Worm (Caenorhabditis elegans) whole organism, young adult: ENCODE results near the gene Y54G2A.7.

Source experiments
- B0019.2 ChIP-seq: fragments of 200-800 bp; sonication (Bioruptor generic); conservative IDR thresholded peaks from 2 replicates; pipeline ENCODE4 v1.3.6; 2022; ENCODE audit warnings: missing genetic modification reagents, missing genetic modification characterization, missing compliant biosample characterization
- B0336.3 ChIP-seq: fragments of 200-800 bp; sonication (Bioruptor generic); IDR thresholded peaks from 2 replicates; pipeline ENCODE4 v1.3.6; 2022; ENCODE audit warnings: missing genetic modification characterization, missing compliant biosample characterization
- C17E4.6 ChIP-seq: fragments of 200-800 bp; sonication (Bioruptor generic); IDR thresholded peaks from 2 replicates; pipeline ENCODE4 v1.3.6; 2022; ENCODE audit warnings: missing genetic modification reagents, missing genetic modification characterization, missing compliant biosample characterization
- D2030.7 ChIP-seq: fragments of 200-800 bp; sonication (Bioruptor generic); IDR thresholded peaks from 2 replicates; pipeline ENCODE4 v1.3.6; 2022; ENCODE audit warnings: missing genetic modification reagents, missing genetic modification characterization, missing compliant biosample characterization
- F33H1.4 ChIP-seq: fragments of 200-800 bp; sonication (Bioruptor generic); IDR thresholded peaks from 2 replicates; pipeline ENCODE4 v1.3.6; 2022; ENCODE audit warnings: missing genetic modification reagents, missing genetic modification characterization, missing compliant biosample characterization
- F37B4.10 ChIP-seq: fragments of 200-800 bp; sonication (Bioruptor generic); IDR thresholded peaks from 2 replicates; pipeline ENCODE4 v1.3.6; 2022; ENCODE audit warnings: missing genetic modification characterization, missing compliant biosample characterization
- F39B2.1 ChIP-seq: fragments of 200-800 bp; sonication (Bioruptor generic); IDR thresholded peaks from 2 replicates; pipeline ENCODE4 v1.3.6; 2022; ENCODE audit warnings: missing genetic modification reagents, missing genetic modification characterization, missing compliant biosample characterization
- F49E8.2 ChIP-seq: sonication (generic microtip); optimal IDR thresholded peaks from 3 replicates; lab custom pipeline; 2017; ENCODE audit warnings: missing genetic modification characterization, mild to moderate bottlenecking, missing compliant biosample characterization, antibody characterized with exemption, moderate library complexity; ENCODE audit not compliant: insufficient read depth
- F52B5.7 ChIP-seq: sonication (generic microtip); optimal IDR thresholded peaks from 2 replicates; lab custom pipeline; 2016; ENCODE audit warnings: mild to moderate bottlenecking, missing genetic modification characterization, missing compliant biosample characterization
- K11D2.4 ChIP-seq: fragments of 200-800 bp; sonication (Bioruptor generic); IDR thresholded peaks from 2 replicates; pipeline ENCODE4 v1.3.6; 2022; ENCODE audit warnings: missing genetic modification reagents, missing genetic modification characterization, missing compliant biosample characterization
- Y67H2A.10 ChIP-seq: fragments of 200-800 bp; sonication (Bioruptor generic); conservative IDR thresholded peaks from 2 replicates; pipeline ENCODE4 v1.3.6; 2022; ENCODE audit warnings: missing genetic modification reagents, missing genetic modification characterization, missing compliant biosample characterization
- Y95B8A.8 ChIP-seq: fragments of 200-800 bp; sonication (Bioruptor generic); IDR thresholded peaks from 2 replicates; pipeline ENCODE4 v1.3.6; 2022; ENCODE audit warnings: missing genetic modification reagents, missing genetic modification characterization, missing compliant biosample characterization
- ZK185.1 ChIP-seq: sonication (generic microtip); optimal IDR thresholded peaks from 2 replicates; lab custom pipeline; 2016; ENCODE audit warnings: mild to moderate bottlenecking, missing genetic modification characterization, missing compliant biosample characterization; ENCODE audit not compliant: poor library complexity, severe bottlenecking
- ama-1 ChIP-seq, 3 experiments: fragments of 150-350 bp in 1 of 3; sonication (generic microtip) in 2 of 3; optimal IDR thresholded peaks; 2 replicates each; lab custom pipeline; 2014 to 2018; ENCODE audit warnings: missing biosample characterization in 2 of 3, missing genetic modification characterization in 2 of 3, missing genetic modification reagents in 2 of 3
- aptf-3 ChIP-seq: fragments of 200-800 bp; sonication (Bioruptor generic); IDR thresholded peaks from 2 replicates; pipeline ENCODE4 v1.3.6; 2022; ENCODE audit warnings: missing genetic modification characterization, missing compliant biosample characterization
- dox-1 ChIP-seq: fragments of 200-800 bp; sonication (Bioruptor generic); IDR thresholded peaks from 2 replicates; pipeline ENCODE4 v1.3.6; 2022; ENCODE audit warnings: missing genetic modification reagents, missing genetic modification characterization, missing compliant biosample characterization
- efl-1 ChIP-seq: fragments of 150-350 bp; optimal IDR thresholded peaks from 2 replicates; lab custom pipeline; 2014; ENCODE audit warnings: missing biosample characterization, missing genetic modification reagents, missing genetic modification characterization
- egl-44 ChIP-seq: fragments of 200-800 bp; sonication (Bioruptor generic); IDR thresholded peaks from 2 replicates; pipeline ENCODE4 v1.3.6; 2022; ENCODE audit warnings: missing genetic modification reagents, missing genetic modification characterization, missing compliant biosample characterization
- egrh-3 ChIP-seq: fragments of 200-800 bp; sonication (Bioruptor generic); IDR thresholded peaks from 2 replicates; pipeline ENCODE4 v1.3.6; 2022; ENCODE audit warnings: missing genetic modification reagents, missing genetic modification characterization, missing compliant biosample characterization
- ekl-4 ChIP-seq: fragments of 200-800 bp; sonication (Bioruptor generic); IDR thresholded peaks from 2 replicates; pipeline ENCODE4 v1.3.6; 2022; ENCODE audit warnings: missing genetic modification reagents, missing genetic modification characterization, missing compliant biosample characterization
- ets-4 ChIP-seq: fragments of 200-800 bp; sonication (Bioruptor generic); optimal IDR thresholded peaks from 2 replicates; lab custom pipeline; 2018; ENCODE audit warnings: mild to moderate bottlenecking, missing genetic modification characterization, missing compliant biosample characterization
- him-1 ChIP-seq: sonication (generic microtip); optimal IDR thresholded peaks from 2 replicates; lab custom pipeline; 2016; ENCODE audit warnings: missing genotype, missing genetic modification reagents, missing genetic modification characterization, missing compliant biosample characterization
- hlh-26 ChIP-seq: fragments of 200-800 bp; sonication (Bioruptor generic); conservative IDR thresholded peaks from 2 replicates; pipeline ENCODE4 v1.3.6; 2022; ENCODE audit warnings: missing genetic modification reagents, missing genetic modification characterization, missing compliant biosample characterization
- hmg-20 ChIP-seq: fragments of 200-800 bp; sonication (Bioruptor generic); IDR thresholded peaks from 2 replicates; pipeline ENCODE4 v1.3.6; 2022; ENCODE audit warnings: missing genetic modification reagents, missing genetic modification characterization, missing compliant biosample characterization
- lir-1 ChIP-seq: fragments of 200-800 bp; sonication (Bioruptor generic); conservative IDR thresholded peaks from 2 replicates; pipeline ENCODE4 v1.3.6; 2022; ENCODE audit warnings: missing genetic modification reagents, missing genetic modification characterization, missing compliant biosample characterization
- mxl-1 ChIP-seq: sonication (generic microtip); optimal IDR thresholded peaks from 2 replicates; lab custom pipeline; 2016; ENCODE audit warnings: missing genetic modification characterization, missing compliant biosample characterization
- nfya-2 ChIP-seq: fragments of 200-800 bp; sonication (Bioruptor generic); IDR thresholded peaks from 2 replicates; pipeline ENCODE4 v1.3.6; 2022; ENCODE audit warnings: missing genetic modification reagents, missing genetic modification characterization, missing compliant biosample characterization
- nhr-179 ChIP-seq: sonication (generic microtip); optimal IDR thresholded peaks from 2 replicates; lab custom pipeline; 2016; ENCODE audit warnings: mild to moderate bottlenecking, missing genetic modification characterization, missing compliant biosample characterization
- nhr-80 ChIP-seq: sonication (generic microtip); optimal IDR thresholded peaks from 2 replicates; lab custom pipeline; 2016; ENCODE audit warnings: missing genetic modification characterization, missing compliant biosample characterization
- rec-8 ChIP-seq, 2 experiments: sonication (generic microtip); optimal IDR thresholded peaks; 2 replicates each; lab custom pipeline; 2016; ENCODE audit warnings: mild to moderate bottlenecking in 2 of 2, missing genetic modification characterization in 2 of 2, missing genetic modification reagents in 2 of 2, missing genotype in 2 of 2, missing biosample characterization in 1 of 2, missing compliant biosample characterization in 1 of 2, moderate library complexity in 1 of 2
- repo-1 ChIP-seq: sonication (generic microtip); optimal IDR thresholded peaks from 2 replicates; lab custom pipeline; 2017; ENCODE audit warnings: mild to moderate bottlenecking, missing genetic modification characterization, missing compliant biosample characterization
- rpc-1 ChIP-seq, 2 experiments: fragments of 150-350 bp in 1 of 2; sonication (generic microtip) in 1 of 2; optimal IDR thresholded peaks; 2 replicates each; lab custom pipeline; 2014 to 2018; ENCODE audit warnings: missing biosample characterization in 1 of 2, missing genetic modification characterization in 1 of 2, missing genetic modification reagents in 1 of 2, missing genotype in 1 of 2
- sea-2 ChIP-seq: fragments of 200-800 bp; sonication (Bioruptor generic); IDR thresholded peaks from 2 replicates; pipeline ENCODE4 v1.3.6; 2022; ENCODE audit warnings: missing genetic modification characterization, missing compliant biosample characterization
- snpc-3.4 ChIP-seq: sonication (generic microtip); optimal IDR thresholded peaks from 2 replicates; lab custom pipeline; 2017; ENCODE audit warnings: missing genetic modification characterization, mild to moderate bottlenecking, missing compliant biosample characterization, antibody characterized with exemption, moderate library complexity, missing genotype, missing genetic modification reagents
- snpc-4 ChIP-seq, 5 experiments: fragments of 150-350 bp in 1 of 5; sonication (generic microtip) in 4 of 5; optimal IDR thresholded peaks; 2 replicates each; lab custom pipeline; 2014 to 2018; ENCODE audit warnings: missing genetic modification characterization in 5 of 5, missing biosample characterization in 3 of 5, antibody characterized with exemption in 2 of 5, mild to moderate bottlenecking in 2 of 5, missing compliant biosample characterization in 2 of 5, missing genotype in 2 of 5, moderate library complexity in 2 of 5, missing genetic modification reagents in 1 of 5
- sptf-2 ChIP-seq: fragments of 200-800 bp; sonication (Bioruptor generic); optimal IDR thresholded peaks from 2 replicates; lab custom pipeline; 2018; ENCODE audit warnings: mild to moderate bottlenecking, missing genetic modification characterization, missing compliant biosample characterization
- tlf-1 ChIP-seq: fragments of 200-800 bp; sonication (Bioruptor generic); optimal IDR thresholded peaks from 2 replicates; lab custom pipeline; 2018; ENCODE audit warnings: mild to moderate bottlenecking, missing genetic modification characterization, missing compliant biosample characterization
- xnd-1 ChIP-seq: sonication (generic microtip); optimal IDR thresholded peaks from 2 replicates; lab custom pipeline; 2016; ENCODE audit warnings: missing genotype, missing genetic modification reagents, missing genetic modification characterization, missing compliant biosample characterization
- ztf-25 ChIP-seq: fragments of 200-800 bp; sonication (Bioruptor generic); IDR thresholded peaks from 2 replicates; pipeline ENCODE4 v1.3.6; 2022; ENCODE audit warnings: missing genetic modification reagents, missing genetic modification characterization, missing compliant biosample characterization
- ztf-26 ChIP-seq: sonication (generic microtip); optimal IDR thresholded peaks from 2 replicates; lab custom pipeline; 2017; ENCODE audit warnings: missing genetic modification characterization, missing compliant biosample characterization
- ztf-3 ChIP-seq: fragments of 200-800 bp; sonication (Bioruptor generic); optimal IDR thresholded peaks from 2 replicates; lab custom pipeline; 2018; ENCODE audit warnings: mild to moderate bottlenecking, missing genetic modification characterization, missing compliant biosample characterization
- ztf-6 ChIP-seq: fragments of 200-800 bp; sonication (Bioruptor generic); IDR thresholded peaks from 2 replicates; pipeline ENCODE4 v1.3.6; 2022; ENCODE audit warnings: missing genetic modification reagents, missing genetic modification characterization, missing compliant biosample characterization

The Y54G2A.7 gene

ce11 chrIV:2802193-2802592 lies 36.2 kb upstream of the Y54G2A.7 start (continued):
- TF ChIP-seq F33H1.4 (GFP tag; lab: Robert Waterston, UW): no peak
- no peak for TF ChIP-seq aptf-3 (GFP tag; lab: Robert Waterston, UW)
- peak; percentile 1 for TF ChIP-seq nhr-80 (tag; lab: Kevin White, UChicago)
- TF ChIP-seq ets-4 (GFP tag; lab: Kevin White, UChicago): no peak
- TF ChIP-seq B0336.3 (GFP tag; lab: Robert Waterston, UW): no peak
- no peak for TF ChIP-seq xnd-1
- TF ChIP-seq ztf-6: 0 out of 2 replicates have a peak, but pooled peaks have one; percentile 31
- TF ChIP-seq snpc-4 (GFP tag; optimal IDR thresholded peaks at IDR 0.05; lab: Kevin White, UChicago): peak; percentile 41
- TF ChIP-seq snpc-4 (tag; optimal IDR thresholded peaks at IDR 0.05; lab: Kevin White, UChicago): peak in 1 of 4 experiments; percentile 39
- peak; percentile 62 for TF ChIP-seq F52B5.7 (tag; lab: Kevin White, UChicago)

- no peak for TF ChIP-seq snpc-3.4
- no peak for TF ChIP-seq sea-2 (GFP tag; lab: Robert Waterston, UW)
- no peak for TF ChIP-seq ztf-3 (GFP tag; lab: Kevin White, UChicago)
- TF ChIP-seq nfya-2 (GFP tag; lab: Robert Waterston, UW): no peak
- no peak for TF ChIP-seq hlh-26 (GFP tag; lab: Robert Waterston, UW)
- no peak for TF ChIP-seq F33H1.4 (GFP tag; lab: Robert Waterston, UW)
- no peak for TF ChIP-seq B0019.2 (GFP tag; lab: Robert Waterston, UW)
- no peak for TF ChIP-seq rpc-1 (optimal IDR thresholded peaks at IDR 0.05; lab: Kevin White, UChicago)
- no peak for TF ChIP-seq rpc-1 (tag; optimal IDR thresholded peaks at IDR 0.05; lab: Kevin White, UChicago)
- TF ChIP-seq tlf-1 (GFP tag; lab: Kevin White, UChicago): no peak
- TF ChIP-seq ZK185.1 (tag; lab: Kevin White, UChicago): no peak
- TF ChIP-seq D2030.7 (GFP tag; lab: Robert Waterston, UW): no peak
- no peak for TF ChIP-seq F49E8.2 (tag; lab: Kevin White, UChicago)
- TF ChIP-seq ztf-26: no peak
- no peak for TF ChIP-seq F39B2.1 (GFP tag; lab: Robert Waterston, UW)
- TF ChIP-seq Y95B8A.8 (GFP tag; lab: Robert Waterston, UW): no peak
- no peak for TF ChIP-seq ekl-4 (GFP tag; lab: Robert Waterston, UW)
- TF ChIP-seq Y67H2A.10 (GFP tag; lab: Robert Waterston, UW): no peak
- TF ChIP-seq K11D2.4 (GFP tag; lab: Robert Waterston, UW): no peak
Measured at ce11 chrIV:2803652-2804051, 34.8 kb upstream of the Y54G2A.7 start, which contains the start of gene Y54G2A.32. TSS of gene Y54G2A.32 (plus strand) at chrIV:2803952.

- peak; percentile 28; the same call in 1 of the 2 replicates for TF ChIP-seq egrh-3 (GFP tag; lab: Robert Waterston, UW)
- peak; percentile 79 for TF ChIP-seq him-1 (tag; lab: Kevin White, UChicago)
- TF ChIP-seq D2030.7 (GFP tag; lab: Robert Waterston, UW): peak; percentile 74
- TF ChIP-seq ekl-4 (GFP tag; lab: Robert Waterston, UW): peak; percentile 68; the same call in 1 of the 2 replicates
- peak; percentile 93 for TF ChIP-seq egl-44 (GFP tag; lab: Robert Waterston, UW)
- peak; percentile 43 for TF ChIP-seq ztf-26
- peak; percentile 92 for TF ChIP-seq dox-1 (GFP tag; lab: Robert Waterston, UW)
- peak; percentile 52 for TF ChIP-seq tlf-1 (GFP tag; lab: Kevin White, UChicago)
- TF ChIP-seq nhr-179: peak; percentile 24
- TF ChIP-seq efl-1 (GFP tag; lab: Kevin White, UChicago): peak; percentile 13
- peak; percentile 88 for TF ChIP-seq repo-1 (tag; lab: Kevin White, UChicago)
- TF ChIP-seq nhr-80 (tag; lab: Kevin White, UChicago): peak; percentile 97
- peak; percentile 84 for TF ChIP-seq sptf-2 (GFP tag; lab: Kevin White, UChicago)
- TF ChIP-seq C17E4.6 (GFP tag; lab: Robert Waterston, UW): peak; percentile 48; the same call in 1 of the 2 replicates
- no peak for TF ChIP-seq F37B4.10 (GFP tag; lab: Robert Waterston, UW)
- no peak for TF ChIP-seq ama-1 (optimal IDR thresholded peaks at IDR 0.05; lab: Kevin White, UChicago)
- TF ChIP-seq ama-1 (GFP tag; optimal IDR thresholded peaks at IDR 0.05; lab: Kevin White, UChicago): peak in 1 of 2 experiments; percentile 6
- 0 out of 2 replicates have a peak, but pooled peaks have one; percentile 11 for TF ChIP-seq sea-2 (GFP tag; lab: Robert Waterston, UW)
- TF ChIP-seq lir-1 (GFP tag; lab: Robert Waterston, UW): 0 out of 2 replicates have a peak, but pooled peaks have one; percentile 15
- peak; percentile 90; the same call in 1 of the 2 replicates for TF ChIP-seq ztf-25 (GFP tag; lab: Robert Waterston, UW)
- TF ChIP-seq ets-4 (GFP tag; lab: Kevin White, UChicago): peak; percentile 48
- TF ChIP-seq rec-8 (tag; optimal IDR thresholded peaks at IDR 0.05; lab: Kevin White, UChicago): peak; percentile 62 to 84
- TF ChIP-seq snpc-3.4: peak; percentile 56
- TF ChIP-seq mxl-1 (tag; lab: Kevin White, UChicago): peak; percentile 79
- TF ChIP-seq hmg-20: no peak
Measured at ce11 chrIV:2805525-2805924, 32.9 kb upstream of the Y54G2A.7 start, which contains the start of gene Y54G2A.45. TSS of gene Y54G2A.45 (plus strand) at chrIV:2805857.
